Fruit fly (Drosophila melanogaster) whole organism, wandering third instar larva: Measurements from ENCODE around the gene CG13272.

Source experiments
- Abd-B ChIP-seq: fragments of >200 bp; optimal IDR thresholded peaks from 2 replicates; lab custom pipeline; 2017; ENCODE audit warnings: missing biosample characterization, missing genetic modification characterization
- CG32264 ChIP-seq: fragments of 200-800 bp; sonication (Bioruptor generic); optimal IDR thresholded peaks from 2 replicates; lab custom pipeline; 2016; ENCODE audit warnings: missing biosample characterization, missing genetic modification characterization
- CrebA ChIP-seq: fragments of 200-800 bp; sonication (Bioruptor generic); optimal IDR thresholded peaks from 2 replicates; lab custom pipeline; 2016; ENCODE audit warnings: missing biosample characterization, mild to moderate bottlenecking, missing genetic modification characterization, borderline replicate concordance
- Dif ChIP-seq: fragments of 200-275, 200-300 bp; sonication (Bioruptor generic); optimal IDR thresholded peaks from 2 replicates; lab custom pipeline; 2018; ENCODE audit warnings: missing biosample characterization, missing genetic modification characterization; ENCODE audit not compliant: partially characterized antibody
- GATAd ChIP-seq: sonication (Bioruptor generic); optimal IDR thresholded peaks from 2 replicates; lab custom pipeline; 2016; ENCODE audit warnings: missing biosample characterization, missing genetic modification characterization
- HLH106 ChIP-seq: fragments of 200-800 bp; optimal IDR thresholded peaks from 3 replicates; lab custom pipeline; 2019; ENCODE audit warnings: missing biosample characterization, mild to moderate bottlenecking, missing genetic modification characterization, moderate library complexity
- Hnf4 ChIP-seq: fragments of 200-800 bp; sonication (Bioruptor generic); optimal IDR thresholded peaks from 2 replicates; lab custom pipeline; 2016; ENCODE audit warnings: missing biosample characterization, mild to moderate bottlenecking, missing genetic modification characterization
- Hr78 ChIP-seq: fragments of >200 bp; optimal IDR thresholded peaks from 2 replicates; lab custom pipeline; 2017; ENCODE audit warnings: missing biosample characterization, missing genetic modification characterization
- Hr83 ChIP-seq: fragments of 200-300 bp; sonication (Bioruptor generic); optimal IDR thresholded peaks from 2 replicates; lab custom pipeline; 2016; ENCODE audit warnings: missing biosample characterization, mild to moderate bottlenecking, missing genetic modification characterization, moderate library complexity; ENCODE audit not compliant: poor library complexity, severe bottlenecking
- Mio ChIP-seq: sonication (Bioruptor generic); optimal IDR thresholded peaks from 2 replicates; lab custom pipeline; 2016; ENCODE audit warnings: missing biosample characterization, missing genetic modification characterization
- Myc ChIP-seq: fragments of >200 bp; optimal IDR thresholded peaks from 2 replicates; lab custom pipeline; 2017
- N ChIP-seq: fragments of >200 bp; optimal IDR thresholded peaks from 2 replicates; lab custom pipeline; 2018; ENCODE audit warnings: missing biosample characterization, missing external identifiers, missing genetic modification characterization
- OdsH ChIP-seq: fragments of 200-800 bp; sonication (Bioruptor generic); optimal IDR thresholded peaks from 2 replicates; lab custom pipeline; 2016; ENCODE audit warnings: missing biosample characterization, mild to moderate bottlenecking, missing genetic modification characterization
- Rel ChIP-seq, 2 experiments: fragments of 200-800 bp; sonication (Bioruptor generic) in 1 of 2; optimal IDR thresholded peaks; 2 replicates in 1 of 2; 3 replicates in 1 of 2; lab custom pipeline; 2016 to 2019; ENCODE audit warnings: mild to moderate bottlenecking in 2 of 2, missing biosample characterization in 2 of 2, missing genetic modification characterization in 2 of 2, moderate library complexity in 1 of 2
- Vsx2 ChIP-seq: fragments of 200-300, 225-300 bp; sonication (Bioruptor generic); optimal IDR thresholded peaks from 2 replicates; lab custom pipeline; 2018; ENCODE audit warnings: missing biosample characterization, missing genetic modification characterization; ENCODE audit not compliant: partially characterized antibody
- br ChIP-seq: fragments of 200-800 bp; sonication (Bioruptor generic); optimal IDR thresholded peaks from 2 replicates; lab custom pipeline; 2016; ENCODE audit warnings: missing biosample characterization, missing genetic modification characterization
- brk ChIP-seq: fragments of 200-800 bp; sonication (Bioruptor generic); optimal IDR thresholded peaks from 2 replicates; lab custom pipeline; 2016; ENCODE audit warnings: missing biosample characterization, mild to moderate bottlenecking, missing genetic modification characterization
- dl ChIP-seq, 2 experiments: fragments of 175-275, 200-275 bp in 1 of 2; fragments of 200-275 bp in 1 of 2; sonication (Bioruptor generic); optimal IDR thresholded peaks; lab custom pipeline; 2018; ENCODE audit warnings: mild to moderate bottlenecking in 2 of 2, missing biosample characterization in 2 of 2, missing genetic modification characterization in 2 of 2, moderate library complexity in 2 of 2; ENCODE audit not compliant: partially characterized antibody in 2 of 2, insufficient read depth in 1 of 2
- dmrt93B ChIP-seq: fragments of 200-800 bp; sonication (Bioruptor generic); optimal IDR thresholded peaks from 2 replicates; lab custom pipeline; 2018; ENCODE audit warnings: missing biosample characterization, mild to moderate bottlenecking, missing genetic modification characterization
- dsf ChIP-seq: sonication (Bioruptor generic); optimal IDR thresholded peaks from 2 replicates; lab custom pipeline; 2016; ENCODE audit warnings: missing biosample characterization, missing genetic modification characterization, borderline replicate concordance
- foxo ChIP-seq, 2 experiments: fragments of 200-800 bp; sonication (Bioruptor generic); optimal IDR thresholded peaks; 2 replicates in 1 of 2; 3 replicates in 1 of 2; lab custom pipeline; 2016 to 2017; ENCODE audit warnings: missing biosample characterization in 2 of 2, missing genetic modification characterization in 2 of 2
- fru ChIP-seq: fragments of 200-800 bp; sonication (Bioruptor generic); optimal IDR thresholded peaks from 3 replicates; lab custom pipeline; 2016; ENCODE audit warnings: missing biosample characterization, mild to moderate bottlenecking, missing genetic modification characterization
- h ChIP-seq: fragments of 200-800 bp; sonication (Bioruptor generic); optimal IDR thresholded peaks from 3 replicates; lab custom pipeline; 2016; ENCODE audit warnings: missing biosample characterization, mild to moderate bottlenecking, missing genetic modification characterization
- jim ChIP-seq: fragments of 175-275, 200-325 bp; sonication (Bioruptor generic); optimal IDR thresholded peaks from 2 replicates; lab custom pipeline; 2016; ENCODE audit warnings: missing biosample characterization, mild to moderate bottlenecking, missing genetic modification characterization
- lola ChIP-seq: fragments of >200 bp; optimal IDR thresholded peaks from 2 replicates; lab custom pipeline; 2017; ENCODE audit warnings: missing biosample characterization, missing genetic modification characterization
- pan ChIP-seq: fragments of >200 bp; optimal IDR thresholded peaks from 2 replicates; lab custom pipeline; 2017
- psq ChIP-seq: fragments of 200-800 bp; sonication (Bioruptor generic); optimal IDR thresholded peaks from 3 replicates; lab custom pipeline; 2017; ENCODE audit warnings: missing biosample characterization, mild to moderate bottlenecking, missing genetic modification characterization, moderate library complexity
- sage ChIP-seq: fragments of 200-800 bp; sonication (Bioruptor generic); optimal IDR thresholded peaks from 2 replicates; lab custom pipeline; 2016; ENCODE audit warnings: missing biosample characterization, mild to moderate bottlenecking, missing genetic modification characterization
- sv ChIP-seq: fragments of 200-800 bp; sonication (Bioruptor generic); optimal IDR thresholded peaks from 3 replicates; lab custom pipeline; 2016; ENCODE audit warnings: missing biosample characterization, missing genetic modification characterization
- tai ChIP-seq: sonication (Bioruptor generic); optimal IDR thresholded peaks from 2 replicates; lab custom pipeline; 2016; ENCODE audit warnings: missing biosample characterization, missing genetic modification characterization
- woc ChIP-seq: sonication (Bioruptor generic); optimal IDR thresholded peaks from 2 replicates; lab custom pipeline; 2016; ENCODE audit warnings: missing biosample characterization, mild to moderate bottlenecking, missing genetic modification characterization

CG13272 gene

dm6 chr2L:16857131-16857530, 52.4 kb downstream of the CG13272 start:
- TF ChIP-seq Hnf4 (GFP tag; lab: Kevin White, UChicago): no peak
- TF ChIP-seq Rel (GFP tag; optimal IDR thresholded peaks at IDR 0.05; lab: Kevin White, UChicago): no peak
- TF ChIP-seq Rel (tag; optimal IDR thresholded peaks at IDR 0.05; lab: Kevin White, UChicago): no peak
- no peak for TF ChIP-seq Hr78 (GFP tag; lab: Kevin White, UChicago)
- no peak for TF ChIP-seq foxo (GFP tag; optimal IDR thresholded peaks at IDR 0.05; lab: Kevin White, UChicago)
- no peak for TF ChIP-seq Abd-B (GFP tag; lab: Kevin White, UChicago)
- no peak for TF ChIP-seq sage (GFP tag; lab: Kevin White, UChicago)
- TF ChIP-seq dmrt93B (GFP tag; lab: Kevin White, UChicago): no peak
- no peak for TF ChIP-seq lola
- TF ChIP-seq woc: no peak
- TF ChIP-seq dl (GFP tag; optimal IDR thresholded peaks at IDR 0.05; lab: Kevin White, UChicago; ENCODE audit: insufficient read depth in 1 of 2, partially characterized antibody in 2 of 2): no peak
- no peak for TF ChIP-seq brk
- no peak for TF ChIP-seq h (GFP tag; lab: Kevin White, UChicago)
- no peak for TF ChIP-seq HLH106 (tag; lab: Kevin White, UChicago)

dm6 chr2L:16857665-16858064, 53.0 kb downstream of the CG13272 start:
- TF ChIP-seq sage (GFP tag; lab: Kevin White, UChicago) (no peak), psq (GFP tag; lab: Kevin White, UChicago) (no peak), foxo (GFP tag; optimal IDR thresholded peaks at IDR 0.05; lab: Kevin White, UChicago) (no peak), tai (no peak), lola (no peak), Dif (peak; percentile 24), dsf (GFP tag; lab: Kevin White, UChicago) (no peak), pan (lab: Kevin White, UChicago) (no peak), fru (GFP tag; lab: Kevin White, UChicago) (no peak), dl (GFP tag; optimal IDR thresholded peaks at IDR 0.05; lab: Kevin White, UChicago; ENCODE audit: insufficient read depth in 1 of 2, partially characterized antibody in 2 of 2) (peak in 1 of 2 experiments; percentile 1), OdsH (no peak), brk (no peak), HLH106 (tag; lab: Kevin White, UChicago) (no peak), woc (no peak), dmrt93B (GFP tag; lab: Kevin White, UChicago) (no peak), Myc (lab: Kevin White, UChicago) (no peak)

dm6 chr2L:16858466-16859007, 53.9 kb downstream of the CG13272 start, which contains the start of gene CG31809:
CG31809 (minus strand) TSS chr2L:16858714.
- TF ChIP-seq fru (GFP tag; lab: Kevin White, UChicago): no peak
- no peak for TF ChIP-seq dsf (GFP tag; lab: Kevin White, UChicago)
- TF ChIP-seq h (GFP tag; lab: Kevin White, UChicago): no peak
- no peak for TF ChIP-seq dl (GFP tag; optimal IDR thresholded peaks at IDR 0.05; lab: Kevin White, UChicago; ENCODE audit: insufficient read depth in 1 of 2, partially characterized antibody in 2 of 2)
- TF ChIP-seq br (GFP tag; lab: Kevin White, UChicago): no peak
- TF ChIP-seq Rel (GFP tag; optimal IDR thresholded peaks at IDR 0.05; lab: Kevin White, UChicago): no peak
- TF ChIP-seq Rel (tag; optimal IDR thresholded peaks at IDR 0.05; lab: Kevin White, UChicago): no peak
- TF ChIP-seq Vsx2: no peak
- TF ChIP-seq CrebA (GFP tag; lab: Kevin White, UChicago): peak; percentile 14

- TF ChIP-seq jim (GFP tag; lab: Kevin White, UChicago) (no peak), Abd-B (GFP tag; lab: Kevin White, UChicago) (no peak), OdsH (no peak), CG32264 (no peak), Vsx2 (no peak), N (GFP tag; lab: Kevin White, UChicago) (no peak), Rel (GFP tag; optimal IDR thresholded peaks at IDR 0.05; lab: Kevin White, UChicago) (no peak), Rel (tag; optimal IDR thresholded peaks at IDR 0.05; lab: Kevin White, UChicago) (no peak), lola (no peak), br (GFP tag; lab: Kevin White, UChicago) (no peak), pan (lab: Kevin White, UChicago) (no peak), brk (no peak), HLH106 (tag; lab: Kevin White, UChicago) (no peak), Mio (no peak), sv (GFP tag; lab: Kevin White, UChicago) (no peak), dsf (GFP tag; lab: Kevin White, UChicago) (no peak), h (GFP tag; lab: Kevin White, UChicago) (no peak), dmrt93B (GFP tag; lab: Kevin White, UChicago) (no peak), GATAd (GFP tag; lab: Kevin White, UChicago) (no peak), Hr83 (GFP tag; lab: Kevin White, UChicago) (no peak)
- TF ChIP-seq, all 38 proteins: peak for 0
Measured at dm6 chr2L:16859103-16859502, 54.4 kb downstream of the CG13272 start.
